Fruit fly (Drosophila melanogaster) Kc167 (cell line): ENCODE measurements around the gene Ir7f.

Experiments used
- Myc ChIP-seq: fragments of >200 bp; optimal IDR thresholded peaks from 2 replicates; lab custom pipeline; 2017; ENCODE audit warnings: missing external identifiers
- insv ChIP-seq: fragments of >200 bp; optimal IDR thresholded peaks from 3 replicates; lab custom pipeline; 2018; ENCODE audit warnings: missing external identifiers

- TF ChIP-seq Myc (lab: Kevin White, UChicago) (no peak), insv (no peak)
Measured at dm6 chrX:7909482-7909881, 25.7 kb upstream of the Ir7f start.
